Fruit fly (Drosophila melanogaster) whole organism, embryonic: ENCODE data around the gene CG32700.

Source experiments
- B-H1 ChIP-seq: fragments of 200-800 bp; sonication (Bioruptor generic); IDR thresholded peaks from 3 replicates; pipeline ENCODE4 v1.3.6; 2022; ENCODE audit warnings: missing biosample characterization, missing genetic modification characterization
- Blimp-1 ChIP-seq: fragments of 200-800 bp; sonication (Bioruptor generic); optimal IDR thresholded peaks from 3 replicates; lab custom pipeline; 2018; ENCODE audit warnings: missing biosample characterization, missing genetic modification characterization, mild to moderate bottlenecking, moderate library complexity, missing genetic modification reagents
- CG11504 ChIP-seq: fragments of 200-800 bp; sonication (Bioruptor generic); optimal IDR thresholded peaks from 3 replicates; lab custom pipeline; 2019; ENCODE audit warnings: missing biosample characterization, mild to moderate bottlenecking, missing genetic modification characterization, moderate library complexity
- CG12391 ChIP-seq: fragments of 200-800 bp; sonication (Bioruptor generic); optimal IDR thresholded peaks from 3 replicates; lab custom pipeline; 2018; ENCODE audit warnings: missing biosample characterization, mild to moderate bottlenecking, missing genetic modification characterization, moderate library complexity
- CG12769 ChIP-seq: fragments of 200-800 bp; sonication (Bioruptor generic); optimal IDR thresholded peaks from 2 replicates; lab custom pipeline; 2019; ENCODE audit warnings: missing biosample characterization, mild to moderate bottlenecking, missing genetic modification characterization, moderate library complexity
- CG14014 ChIP-seq: fragments of 200-800 bp; sonication (Bioruptor generic); IDR thresholded peaks from 2 replicates; pipeline ENCODE4 v1.3.6; 2022; ENCODE audit warnings: missing biosample characterization, missing genetic modification characterization
- CG1603 ChIP-seq: fragments of 200-800 bp; sonication (Bioruptor generic); optimal IDR thresholded peaks from 2 replicates; lab custom pipeline; 2019; ENCODE audit warnings: missing biosample characterization, mild to moderate bottlenecking, missing genetic modification characterization, moderate library complexity
- CG17359 ChIP-seq: fragments of 200-800 bp; sonication (Bioruptor generic); optimal IDR thresholded peaks from 3 replicates; lab custom pipeline; 2018; ENCODE audit warnings: missing biosample characterization, mild to moderate bottlenecking, missing genetic modification characterization, moderate library complexity
- CG2120 ChIP-seq: fragments of 200-800 bp; sonication (Bioruptor generic); optimal IDR thresholded peaks from 3 replicates; lab custom pipeline; 2016; ENCODE audit warnings: missing biosample characterization, missing genetic modification characterization
- CG2678 ChIP-seq: fragments of 200-800 bp; sonication (Bioruptor generic); optimal IDR thresholded peaks from 3 replicates; lab custom pipeline; 2019; ENCODE audit warnings: missing biosample characterization, mild to moderate bottlenecking, missing genetic modification characterization, moderate library complexity
- CG31441 ChIP-seq: fragments of 200-800 bp; sonication (Bioruptor generic); IDR thresholded peaks from 2 replicates; pipeline ENCODE4 v1.3.6; 2022; ENCODE audit warnings: missing biosample characterization, missing genetic modification characterization
- CG33557 ChIP-seq: fragments of 200-800 bp; sonication (Bioruptor generic); optimal IDR thresholded peaks from 2 replicates; lab custom pipeline; 2019; ENCODE audit warnings: missing biosample characterization, mild to moderate bottlenecking, missing genetic modification characterization, moderate library complexity
- CG3838 ChIP-seq: fragments of 200-800 bp; sonication (Bioruptor generic); optimal IDR thresholded peaks from 3 replicates; lab custom pipeline; 2016; ENCODE audit warnings: missing biosample characterization, missing genetic modification characterization
- CG6689 ChIP-seq: fragments of 200-800 bp; sonication (Bioruptor generic); IDR thresholded peaks from 2 replicates; pipeline ENCODE4 v1.3.6; 2022; ENCODE audit warnings: missing biosample characterization, missing genetic modification characterization
- CG7839 ChIP-seq: fragments of 200-800 bp; sonication (Bioruptor generic); optimal IDR thresholded peaks from 3 replicates; lab custom pipeline; 2018; ENCODE audit warnings: missing biosample characterization, mild to moderate bottlenecking, missing genetic modification characterization, moderate library complexity
- CG8290 ChIP-seq, 3 experiments: fragments of 200-800 bp; sonication (Bioruptor generic); optimal IDR thresholded peaks; 2 replicates each; lab custom pipeline; 2016 to 2019; ENCODE audit warnings: missing biosample characterization in 3 of 3, missing genetic modification characterization in 3 of 3, mild to moderate bottlenecking in 2 of 3, moderate library complexity in 1 of 3
- CTCF ChIP-seq: fragments of 200-800 bp; sonication (Bioruptor generic); optimal IDR thresholded peaks from 2 replicates; lab custom pipeline; 2017; ENCODE audit warnings: missing biosample characterization, mild to moderate bottlenecking, missing genetic modification characterization, moderate library complexity
- D19B ChIP-seq: fragments of 200-800 bp; sonication (Bioruptor generic); optimal IDR thresholded peaks from 2 replicates; lab custom pipeline; 2017; ENCODE audit warnings: missing biosample characterization, mild to moderate bottlenecking, missing genetic modification characterization
- Ets65A ChIP-seq: fragments of 200-800 bp; sonication (Bioruptor generic); peaks from one replicate; lab custom pipeline; 2016; ENCODE audit warnings: missing biosample characterization, missing genetic modification characterization
- HLH3B ChIP-seq: fragments of 200-800 bp; sonication (Bioruptor generic); IDR thresholded peaks from 2 replicates; pipeline ENCODE4 v1.3.6; 2022; ENCODE audit warnings: missing biosample characterization, missing genetic modification characterization
- Hr51 ChIP-seq, 2 experiments: fragments of 200-800 bp; sonication (Bioruptor generic); optimal IDR thresholded peaks; 2 replicates in 1 of 2; 3 replicates in 1 of 2; lab custom pipeline; 2016 to 2018; ENCODE audit warnings: missing biosample characterization in 2 of 2, missing genetic modification characterization in 2 of 2, mild to moderate bottlenecking in 1 of 2, moderate library complexity in 1 of 2
- Sox102F ChIP-seq: fragments of 200-800 bp; sonication (Bioruptor generic); optimal IDR thresholded peaks from 2 replicates; lab custom pipeline; 2018; ENCODE audit warnings: missing biosample characterization, mild to moderate bottlenecking, missing genetic modification characterization, moderate library complexity
- bowl ChIP-seq: fragments of 200-800 bp; sonication (Bioruptor generic); IDR thresholded peaks from 2 replicates; pipeline ENCODE4 v1.3.6; 2022; ENCODE audit warnings: missing biosample characterization, missing genetic modification characterization
- cad ChIP-seq: fragments of >200 bp; optimal IDR thresholded peaks from 2 replicates; lab custom pipeline; 2017; ENCODE audit warnings: missing biosample characterization, missing genetic modification characterization
- chif ChIP-seq, 2 experiments: fragments of 200-800 bp; sonication (Bioruptor generic); optimal IDR thresholded peaks; 3 replicates each; lab custom pipeline; 2016; ENCODE audit warnings: missing biosample characterization in 2 of 2, missing genetic modification characterization in 2 of 2
- crc ChIP-seq: fragments of 200-800 bp; sonication (Bioruptor generic); optimal IDR thresholded peaks from 2 replicates; lab custom pipeline; 2016; ENCODE audit warnings: missing biosample characterization, missing genetic modification characterization
- dmrt99B ChIP-seq: fragments of 200-800 bp; sonication (Bioruptor generic); optimal IDR thresholded peaks from 2 replicates; lab custom pipeline; 2018; ENCODE audit warnings: missing biosample characterization, mild to moderate bottlenecking, missing genetic modification characterization, moderate library complexity
- gem ChIP-seq: fragments of 200-800 bp; sonication (Bioruptor generic); optimal IDR thresholded peaks from 2 replicates; lab custom pipeline; 2019; ENCODE audit warnings: missing biosample characterization, mild to moderate bottlenecking, missing genetic modification characterization, moderate library complexity
- h ChIP-seq: fragments of >200 bp; optimal IDR thresholded peaks from 2 replicates; lab custom pipeline; 2017
- hkb ChIP-seq, 2 experiments: fragments of 200-800 bp in 1 of 2; fragments of >200 bp in 1 of 2; sonication (Bioruptor generic) in 1 of 2; IDR thresholded peaks in 1 of 2; optimal IDR thresholded peaks in 1 of 2; 2 replicates each; pipeline versions ENCODE4 v1.3.6 to Lab custom; 2017 to 2022; ENCODE audit warnings: missing biosample characterization in 1 of 2, missing genetic modification characterization in 1 of 2
- ind ChIP-seq: fragments of 200-800 bp; sonication (Bioruptor generic); optimal IDR thresholded peaks from 3 replicates; lab custom pipeline; 2016; ENCODE audit warnings: missing biosample characterization, missing genetic modification characterization
- klu ChIP-seq: fragments of 200-800 bp; sonication (Bioruptor generic); IDR thresholded peaks from 2 replicates; pipeline ENCODE4 v1.3.6; 2022; ENCODE audit warnings: missing biosample characterization, missing genetic modification characterization
- lilli ChIP-seq: fragments of 200-800 bp; sonication (Bioruptor generic); optimal IDR thresholded peaks from 3 replicates; lab custom pipeline; 2016; ENCODE audit warnings: missing biosample characterization, missing genetic modification characterization
- nmo ChIP-seq: fragments of 200-800 bp; sonication (Bioruptor generic); optimal IDR thresholded peaks from 2 replicates; lab custom pipeline; 2018; ENCODE audit warnings: missing biosample characterization, mild to moderate bottlenecking, missing genetic modification characterization, moderate library complexity
- oc ChIP-seq: fragments of 200-800 bp; sonication (Bioruptor generic); optimal IDR thresholded peaks from 2 replicates; lab custom pipeline; 2018; ENCODE audit warnings: missing biosample characterization, mild to moderate bottlenecking, missing genetic modification characterization, moderate library complexity
- ranshi ChIP-seq: fragments of 200-800 bp; sonication (Bioruptor generic); IDR thresholded peaks from 2 replicates; pipeline ENCODE4 v1.3.6; 2022; ENCODE audit warnings: missing biosample characterization, missing genetic modification characterization
- row ChIP-seq: fragments of 200-800 bp; sonication (Bioruptor generic); IDR thresholded peaks from 3 replicates; pipeline ENCODE4 v1.3.6; 2022; ENCODE audit warnings: missing biosample characterization, missing genetic modification characterization
- sens ChIP-seq: fragments of 200-800 bp; sonication (Bioruptor generic); peaks from one replicate; lab custom pipeline; 2016; ENCODE audit warnings: missing biosample characterization, missing genetic modification characterization
- slbo ChIP-seq: fragments of 200-800 bp; sonication (Bioruptor generic); IDR thresholded peaks from 2 replicates; pipeline ENCODE4 v1.3.6; 2022; ENCODE audit warnings: missing biosample characterization, missing genetic modification characterization
- trh ChIP-seq: fragments of 200-800 bp; sonication (Bioruptor generic); optimal IDR thresholded peaks from 2 replicates; lab custom pipeline; 2016; ENCODE audit warnings: missing biosample characterization, missing genetic modification characterization
- zen ChIP-seq: fragments of 200-800 bp; sonication (Bioruptor generic); optimal IDR thresholded peaks from 3 replicates; lab custom pipeline; 2018; ENCODE audit warnings: missing biosample characterization, mild to moderate bottlenecking, missing genetic modification characterization, moderate library complexity
- zfh1 ChIP-seq: fragments of 200-800 bp; sonication (Bioruptor generic); IDR thresholded peaks from 3 replicates; pipeline ENCODE4 v1.3.6; 2022; ENCODE audit warnings: missing biosample characterization, missing genetic modification characterization

Gene CG32700

DNA sequence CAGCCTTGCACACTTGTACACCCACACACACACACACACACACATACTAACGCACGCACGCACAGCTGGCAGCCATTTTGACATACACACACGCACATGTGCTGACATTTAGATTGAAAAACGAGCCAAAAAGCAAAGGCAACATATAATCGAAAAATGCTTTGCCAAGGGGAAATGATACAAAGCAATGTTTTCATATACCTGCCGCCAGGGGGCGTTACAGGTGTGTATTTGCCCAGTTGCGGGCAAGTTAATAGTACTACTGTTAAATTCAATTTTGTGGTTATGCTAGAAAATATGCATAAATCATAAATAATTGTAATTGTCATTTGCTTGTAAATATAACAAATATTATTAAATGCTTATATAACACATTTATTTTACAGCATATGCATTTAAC, 18.2 kb downstream of the CG32700 start (continued):
- TF ChIP-seq CG12391 (peak; percentile 2), CTCF (GFP tag; lab: Kevin White, UChicago) (peak; percentile 74), nmo (GFP tag; lab: Kevin White, UChicago) (peak; percentile 11)

DNA sequence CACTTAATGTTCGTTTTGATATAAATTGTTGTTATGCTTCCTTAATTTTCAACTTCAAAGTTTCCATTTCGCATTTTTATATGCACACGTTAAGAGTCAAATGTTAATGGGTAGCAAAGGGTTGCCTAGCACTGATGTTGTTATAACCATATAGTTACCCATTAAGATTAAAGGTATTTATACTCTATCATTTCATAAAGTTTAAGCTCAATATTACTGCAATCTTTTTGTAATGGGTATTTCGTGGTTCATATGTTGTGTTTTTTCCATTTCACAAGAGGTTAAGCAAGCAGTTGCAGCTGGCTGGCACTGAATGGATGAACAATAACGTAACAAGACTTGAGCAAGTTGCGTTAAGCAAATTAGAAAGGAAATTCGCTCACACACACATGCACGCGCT, 18.8 kb downstream of the CG32700 start:
- TF ChIP-seq HLH3B (GFP tag; lab: Robert Waterston, UW) (0 out of 2 replicates have a peak, but pooled peaks have one; percentile 22), CG12769 (tag; lab: Kevin White, UChicago) (peak; percentile 11), h (lab: Kevin White, UChicago) (no peak), CG11504 (tag; lab: Kevin White, UChicago) (peak; percentile 43), zen (no peak), CG31441 (GFP tag; lab: Robert Waterston, UW) (no peak), sens (peak; percentile 63), oc (no peak), zfh1 (0 out of 3 replicates have a peak, but pooled peaks have one; percentile 7), klu (GFP tag; lab: Robert Waterston, UW) (no peak), chif (GFP tag; optimal IDR thresholded peaks at IDR 0.05; lab: Kevin White, UChicago) (no peak), CG2120 (GFP tag; lab: Kevin White, UChicago) (peak; percentile 33), D19B (peak; percentile 51), B-H1 (GFP tag; lab: Robert Waterston, UW) (no peak), slbo (GFP tag; lab: Robert Waterston, UW) (peak; percentile 40), CG8290 (GFP tag; optimal IDR thresholded peaks at IDR 0.05; lab: Kevin White, UChicago) (no peak), CG8290 (tag; optimal IDR thresholded peaks at IDR 0.05; lab: Kevin White, UChicago) (peak in 1 of 2 experiments; percentile 45), CG6689 (peak; percentile 25; the same call in 1 of the 2 replicates), ind (peak; percentile 12), row (GFP tag; lab: Robert Waterston, UW) (peak; percentile 45), CG2678 (tag; lab: Kevin White, UChicago) (peak; percentile 22), bowl (GFP tag; lab: Robert Waterston, UW) (no peak), CG17359 (peak; percentile 11), Ets65A (peak; percentile 91), dmrt99B (peak; percentile 24), CG7839 (peak; percentile 19), cad (GFP tag; lab: Kevin White, UChicago) (no peak), CG1603 (tag; lab: Kevin White, UChicago) (peak; percentile 30), ranshi (GFP tag; lab: Robert Waterston, UW) (0 out of 2 replicates have a peak, but pooled peaks have one; percentile 30), Hr51 (GFP tag; optimal IDR thresholded peaks at IDR 0.05; lab: Kevin White, UChicago) (peak in 1 of 2 experiments; percentile 30), CG3838 (GFP tag; lab: Kevin White, UChicago) (no peak), crc (GFP tag; lab: Kevin White, UChicago) (no peak), Sox102F (GFP tag; lab: Kevin White, UChicago) (peak; percentile 38), gem (tag; lab: Kevin White, UChicago) (peak; percentile 39), lilli (GFP tag; lab: Kevin White, UChicago) (peak; percentile 16), hkb (optimal IDR thresholded peaks at IDR 0.05; lab: Kevin White, UChicago) (no peak), hkb (GFP tag; IDR thresholded peaks at IDR 0.05; lab: Robert Waterston, UW) (no peak), CG14014 (GFP tag; lab: Robert Waterston, UW) (0 out of 2 replicates have a peak, but pooled peaks have one; percentile 25)

DNA sequence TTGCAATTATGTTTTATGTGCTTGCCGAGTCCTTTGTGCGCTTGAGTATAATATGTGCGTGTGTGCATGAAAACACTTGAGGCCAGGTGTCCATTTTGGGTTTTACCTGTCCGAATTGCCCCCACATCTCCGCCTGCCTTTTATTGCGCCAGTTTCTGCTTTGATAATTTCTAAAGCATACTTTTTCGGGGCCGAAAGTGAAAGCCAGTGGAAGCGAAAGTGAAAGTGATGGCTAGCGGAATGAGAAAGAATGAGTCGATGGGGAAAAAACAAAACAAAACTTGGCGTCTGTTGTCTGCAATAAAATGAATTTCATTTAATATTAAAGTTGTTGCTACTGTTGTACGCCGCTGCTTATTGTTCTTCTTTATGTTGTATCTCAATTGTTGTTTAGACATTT, 27.1 kb downstream of the CG32700 start:
- TF ChIP-seq trh (GFP tag; lab: Kevin White, UChicago) (no peak), CG33557 (GFP tag; lab: Kevin White, UChicago) (peak; percentile 56), Blimp-1 (GFP tag; lab: Kevin White, UChicago) (peak; percentile 78)
